Worm (Caenorhabditis elegans) whole organism, early embryonic: Measurements from ENCODE around the gene inx-11.

Experiments used
- B0310.2 ChIP-seq: sonication (generic microtip); optimal IDR thresholded peaks from 2 replicates; lab custom pipeline; 2016; ENCODE audit warnings: mild to moderate bottlenecking, missing genetic modification characterization, missing compliant biosample characterization
- aly-1 ChIP-seq: sonication (generic microtip); optimal IDR thresholded peaks from 2 replicates; lab custom pipeline; 2016; ENCODE audit warnings: missing genetic modification characterization, missing compliant biosample characterization
- ama-1 ChIP-seq: fragments of 150-350 bp; optimal IDR thresholded peaks from 2 replicates; lab custom pipeline; 2014
- ceh-13 ChIP-seq: fragments of 200-800 bp; sonication (Bioruptor generic); optimal IDR thresholded peaks from 2 replicates; lab custom pipeline; 2018; ENCODE audit warnings: mild to moderate bottlenecking, missing genetic modification characterization, missing compliant biosample characterization
- ceh-36 ChIP-seq: sonication (generic microtip); optimal IDR thresholded peaks from 2 replicates; lab custom pipeline; 2016; ENCODE audit warnings: missing genetic modification characterization, inconsistent platforms, missing compliant biosample characterization
- flt-1 ChIP-seq: fragments of 200-800 bp; sonication (Bioruptor generic); IDR thresholded peaks from 2 replicates; pipeline ENCODE4 v1.3.6; 2022; ENCODE audit warnings: missing genetic modification characterization, missing compliant biosample characterization
- hmg-4 ChIP-seq: fragments of 200-800 bp; sonication (Bioruptor generic); optimal IDR thresholded peaks from 2 replicates; lab custom pipeline; 2018; ENCODE audit warnings: mild to moderate bottlenecking, missing genetic modification characterization, missing compliant biosample characterization
- hnd-1 ChIP-seq: sonication (generic microtip); optimal IDR thresholded peaks from 2 replicates; lab custom pipeline; 2016; ENCODE audit warnings: missing genetic modification characterization, missing compliant biosample characterization
- pes-1 ChIP-seq: fragments of 200-800 bp; sonication (Bioruptor generic); IDR thresholded peaks from 2 replicates; pipeline ENCODE4 v1.3.6; 2022; ENCODE audit warnings: missing genetic modification reagents, missing genetic modification characterization, missing compliant biosample characterization
- scrt-1 ChIP-seq: fragments of 200-800 bp; sonication (Bioruptor generic); IDR thresholded peaks from 2 replicates; pipeline ENCODE4 v1.3.6; 2022; ENCODE audit warnings: missing genetic modification characterization, missing compliant biosample characterization
- tbx-37 ChIP-seq: fragments of 200-800 bp; sonication (Bioruptor generic); conservative IDR thresholded peaks from 2 replicates; pipeline ENCODE4 v1.3.6; 2022; ENCODE audit warnings: missing genetic modification reagents, missing genetic modification characterization, missing compliant biosample characterization

- TF ChIP-seq ama-1 (lab: Kevin White, UChicago) (no peak), pes-1 (no peak), ceh-36 (no peak), tbx-37 (GFP tag; lab: Robert Waterston, UW) (no peak), hnd-1 (tag; lab: Kevin White, UChicago) (no peak), scrt-1 (no peak), aly-1 (no peak), ceh-13 (GFP tag; lab: Kevin White, UChicago) (no peak), hmg-4 (GFP tag; lab: Kevin White, UChicago) (no peak), flt-1 (GFP tag; lab: Robert Waterston, UW) (no peak), B0310.2 (tag; lab: Kevin White, UChicago) (no peak)
Observed at ce11 chrV:12450441-12450840, 36.6 kb upstream of the inx-11 start, which contains the start of gene F28C1.1.
